Fruit fly (Drosophila melanogaster) whole organism, embryonic: ENCODE data around the gene eIF3h.

Source experiments
- C15 ChIP-seq: fragments of 200-800 bp; sonication (Bioruptor generic); IDR thresholded peaks from 3 replicates; pipeline ENCODE4 v1.3.6; 2022; ENCODE audit warnings: missing biosample characterization, missing genetic modification characterization
- CG10267 ChIP-seq: fragments of 200-800 bp; sonication (Bioruptor generic); optimal IDR thresholded peaks from 2 replicates; lab custom pipeline; 2018; ENCODE audit warnings: missing biosample characterization, mild to moderate bottlenecking, missing genetic modification characterization, moderate library complexity
- CG10979 ChIP-seq: fragments of 200-800 bp; sonication (Bioruptor generic); optimal IDR thresholded peaks from 2 replicates; lab custom pipeline; 2018; ENCODE audit warnings: missing biosample characterization, mild to moderate bottlenecking, missing genetic modification characterization, moderate library complexity
- CG11398 ChIP-seq: fragments of 200-800 bp; sonication (Bioruptor generic); optimal IDR thresholded peaks from 2 replicates; lab custom pipeline; 2016; ENCODE audit warnings: missing biosample characterization, missing genetic modification characterization
- CG12219 ChIP-seq: fragments of 200-800 bp; sonication (Bioruptor generic); optimal IDR thresholded peaks from 3 replicates; lab custom pipeline; 2018; ENCODE audit warnings: missing biosample characterization, mild to moderate bottlenecking, missing genetic modification characterization
- CG13287 ChIP-seq: fragments of 200-800 bp; sonication (Bioruptor generic); IDR thresholded peaks from 2 replicates; pipeline ENCODE4 v1.3.6; 2022; ENCODE audit warnings: missing biosample characterization, missing genetic modification characterization; ENCODE audit not compliant: partially characterized antibody
- CG13775 ChIP-seq: fragments of 200-800 bp; sonication (Bioruptor generic); optimal IDR thresholded peaks from 3 replicates; lab custom pipeline; 2017; ENCODE audit warnings: missing biosample characterization, mild to moderate bottlenecking, missing genetic modification characterization
- CG1603 ChIP-seq: fragments of 200-800 bp; sonication (Bioruptor generic); optimal IDR thresholded peaks from 2 replicates; lab custom pipeline; 2019; ENCODE audit warnings: missing biosample characterization, mild to moderate bottlenecking, missing genetic modification characterization, moderate library complexity
- CG1647 ChIP-seq: fragments of 200-800 bp; sonication (Bioruptor generic); optimal IDR thresholded peaks from 3 replicates; lab custom pipeline; 2016; ENCODE audit warnings: missing biosample characterization, missing genetic modification characterization
- CG17912 ChIP-seq: fragments of 200-800 bp; sonication (Bioruptor generic); optimal IDR thresholded peaks from 2 replicates; lab custom pipeline; 2018; ENCODE audit warnings: missing biosample characterization, mild to moderate bottlenecking, missing genetic modification characterization
- CG18476 ChIP-seq: fragments of 200-800 bp; sonication (Bioruptor generic); optimal IDR thresholded peaks from 2 replicates; lab custom pipeline; 2016; ENCODE audit warnings: missing biosample characterization, mild to moderate bottlenecking, missing genetic modification characterization
- CG2712 ChIP-seq: fragments of 200-800 bp; optimal IDR thresholded peaks from 3 replicates; lab custom pipeline; 2019; ENCODE audit warnings: missing biosample characterization, mild to moderate bottlenecking, missing genetic modification characterization, moderate library complexity
- CG30403 ChIP-seq: fragments of 200-800 bp; sonication (Bioruptor generic); optimal IDR thresholded peaks from 3 replicates; lab custom pipeline; 2016; ENCODE audit warnings: missing biosample characterization, missing genetic modification characterization
- CG30431 ChIP-seq: fragments of 200-800 bp; sonication (Bioruptor generic); optimal IDR thresholded peaks from 2 replicates; lab custom pipeline; 2017; ENCODE audit warnings: missing biosample characterization, missing genetic modification characterization
- CG3163 ChIP-seq: fragments of 200-800 bp; sonication (Bioruptor generic); optimal IDR thresholded peaks from 3 replicates; lab custom pipeline; 2016; ENCODE audit warnings: missing biosample characterization, missing genetic modification characterization
- CG4424 ChIP-seq: fragments of 200-800 bp; sonication (Bioruptor generic); optimal IDR thresholded peaks from 3 replicates; lab custom pipeline; 2016; ENCODE audit warnings: missing biosample characterization, missing genetic modification characterization
- CG6683 ChIP-seq: fragments of 200-800 bp; sonication (Bioruptor generic); optimal IDR thresholded peaks from 2 replicates; lab custom pipeline; 2017; ENCODE audit warnings: missing biosample characterization, mild to moderate bottlenecking, missing genetic modification characterization, missing genetic modification reagents
- CG6791 ChIP-seq: fragments of 200-800 bp; sonication (Bioruptor generic); IDR thresholded peaks from 3 replicates; pipeline ENCODE4 v1.3.6; 2022; ENCODE audit warnings: missing biosample characterization, missing genetic modification characterization; ENCODE audit not compliant: partially characterized antibody
- CG7928 ChIP-seq: fragments of 200-800 bp; sonication (Bioruptor generic); optimal IDR thresholded peaks from 2 replicates; lab custom pipeline; 2017; ENCODE audit warnings: missing biosample characterization, mild to moderate bottlenecking, missing genetic modification characterization
- CG8290 ChIP-seq, 3 experiments: fragments of 200-800 bp; sonication (Bioruptor generic); optimal IDR thresholded peaks; 2 replicates each; lab custom pipeline; 2016 to 2019; ENCODE audit warnings: missing biosample characterization in 3 of 3, missing genetic modification characterization in 3 of 3, mild to moderate bottlenecking in 2 of 3, moderate library complexity in 1 of 3
- CG8478 ChIP-seq: fragments of >200 bp; optimal IDR thresholded peaks from 2 replicates; lab custom pipeline; 2018
- Camta ChIP-seq: fragments of 200-800 bp; sonication (Bioruptor generic); optimal IDR thresholded peaks from 2 replicates; lab custom pipeline; 2016; ENCODE audit warnings: missing biosample characterization, missing genetic modification characterization
- D19B ChIP-seq: fragments of 200-800 bp; sonication (Bioruptor generic); optimal IDR thresholded peaks from 2 replicates; lab custom pipeline; 2017; ENCODE audit warnings: missing biosample characterization, mild to moderate bottlenecking, missing genetic modification characterization
- HHEX ChIP-seq: fragments of 200-800 bp; sonication (Bioruptor generic); optimal IDR thresholded peaks from 3 replicates; lab custom pipeline; 2017; ENCODE audit warnings: missing biosample characterization, mild to moderate bottlenecking, missing genetic modification characterization, missing genetic modification reagents
- Hr51 ChIP-seq, 2 experiments: fragments of 200-800 bp; sonication (Bioruptor generic); optimal IDR thresholded peaks; 2 replicates in 1 of 2; 3 replicates in 1 of 2; lab custom pipeline; 2016 to 2018; ENCODE audit warnings: missing biosample characterization in 2 of 2, missing genetic modification characterization in 2 of 2, mild to moderate bottlenecking in 1 of 2, moderate library complexity in 1 of 2
- Med ChIP-seq: fragments of 200-800 bp; sonication (Bioruptor generic); peaks from one replicate; lab custom pipeline; 2016; ENCODE audit warnings: missing biosample characterization, missing genetic modification characterization, mild to moderate bottlenecking, inconsistent platforms, moderate library complexity
- Sin3A ChIP-seq: fragments of >200 bp; optimal IDR thresholded peaks from 2 replicates; lab custom pipeline; 2018
- Six4 ChIP-seq: fragments of 200-800 bp; sonication (Bioruptor generic); optimal IDR thresholded peaks from 2 replicates; lab custom pipeline; 2016; ENCODE audit warnings: missing biosample characterization, missing genetic modification characterization
- Sry-δ ChIP-seq: fragments of 200-800 bp; sonication (Bioruptor generic); optimal IDR thresholded peaks from 2 replicates; lab custom pipeline; 2016; ENCODE audit warnings: missing biosample characterization, missing genetic modification characterization
- Stat92E ChIP-seq, 3 experiments: fragments of >200 bp in 2 of 3; fragments of 200-800 bp in 1 of 3; sonication (Bioruptor generic) in 1 of 3; optimal IDR thresholded peaks; 2 replicates each; lab custom pipeline; 2017 to 2019; ENCODE audit warnings: missing biosample characterization in 3 of 3, missing genetic modification characterization in 3 of 3, mild to moderate bottlenecking in 1 of 3, moderate library complexity in 1 of 3
- ap ChIP-seq: fragments of 200-800 bp; sonication (Bioruptor generic); IDR thresholded peaks from 2 replicates; pipeline ENCODE4 v1.3.6; 2022; ENCODE audit warnings: missing biosample characterization, missing genetic modification characterization
- bcd ChIP-seq: fragments of 200-800 bp; sonication (Bioruptor generic); optimal IDR thresholded peaks from 2 replicates; lab custom pipeline; 2017; ENCODE audit warnings: missing biosample characterization, mild to moderate bottlenecking, missing genetic modification characterization
- chm ChIP-seq: fragments of 200-800 bp; sonication (Bioruptor generic); IDR thresholded peaks from 2 replicates; pipeline ENCODE4 v1.3.6; 2022; ENCODE audit warnings: missing biosample characterization, missing genetic modification characterization
- ci ChIP-seq: fragments of 200-800 bp; sonication (Bioruptor generic); IDR thresholded peaks from 3 replicates; pipeline ENCODE4 v1.3.6; 2022; ENCODE audit warnings: missing biosample characterization, missing genetic modification characterization
- crp ChIP-seq, 2 experiments: fragments of 200-800 bp; sonication (Bioruptor generic); optimal IDR thresholded peaks; 2 replicates in 1 of 2; 3 replicates in 1 of 2; lab custom pipeline; 2017; ENCODE audit warnings: missing biosample characterization in 2 of 2, missing genetic modification characterization in 2 of 2, mild to moderate bottlenecking in 1 of 2, moderate library complexity in 1 of 2
- disco-r ChIP-seq: fragments of 200-800 bp; sonication (Bioruptor generic); optimal IDR thresholded peaks from 2 replicates; lab custom pipeline; 2016; ENCODE audit warnings: missing biosample characterization, missing genetic modification characterization
- en ChIP-seq: fragments of 200-800 bp; sonication (Bioruptor generic); optimal IDR thresholded peaks from 2 replicates; lab custom pipeline; 2016; ENCODE audit warnings: missing biosample characterization, missing genetic modification characterization
- eve ChIP-seq, 2 experiments: fragments of >200 bp; optimal IDR thresholded peaks; 2 replicates each; lab custom pipeline; 2017; ENCODE audit warnings: missing biosample characterization in 2 of 2, missing genetic modification characterization in 2 of 2
- insv ChIP-seq, 2 experiments: fragments of 200-800 bp; sonication (Bioruptor generic); optimal IDR thresholded peaks; 3 replicates each; lab custom pipeline; 2016 to 2018; ENCODE audit warnings: missing biosample characterization in 2 of 2, missing genetic modification characterization in 2 of 2
- ken ChIP-seq: fragments of 200-800 bp; sonication (Bioruptor generic); IDR thresholded peaks from 3 replicates; pipeline ENCODE4 v1.3.6; 2022; ENCODE audit warnings: missing biosample characterization, missing genetic modification characterization
- luna ChIP-seq: fragments of 200-800 bp; sonication (Bioruptor generic); optimal IDR thresholded peaks from 2 replicates; lab custom pipeline; 2016; ENCODE audit warnings: missing biosample characterization, missing genetic modification characterization
- nom ChIP-seq: fragments of 200-800 bp; sonication (Bioruptor generic); optimal IDR thresholded peaks from 2 replicates; lab custom pipeline; 2017; ENCODE audit warnings: missing biosample characterization, missing genetic modification characterization, mild to moderate bottlenecking, moderate library complexity, missing genetic modification reagents
- odd ChIP-seq: fragments of 200-800 bp; sonication (Bioruptor generic); optimal IDR thresholded peaks from 2 replicates; lab custom pipeline; 2017; ENCODE audit warnings: missing biosample characterization, mild to moderate bottlenecking, missing genetic modification characterization
- pho ChIP-seq: fragments of 200-800 bp; sonication (Bioruptor generic); optimal IDR thresholded peaks from 2 replicates; lab custom pipeline; 2016; ENCODE audit warnings: missing biosample characterization, missing genetic modification characterization
- rib ChIP-seq: fragments of 200-800 bp; sonication (Bioruptor generic); IDR thresholded peaks from 2 replicates; pipeline ENCODE4 v1.3.6; 2022; ENCODE audit warnings: missing biosample characterization, missing genetic modification characterization
- ro ChIP-seq: fragments of 200-800 bp; sonication (Bioruptor generic); IDR thresholded peaks from 2 replicates; pipeline ENCODE4 v1.3.6; 2022; ENCODE audit warnings: missing biosample characterization, missing genetic modification characterization
- salm ChIP-seq: fragments of 200-800 bp; sonication (Bioruptor generic); optimal IDR thresholded peaks from 2 replicates; lab custom pipeline; 2018; ENCODE audit warnings: missing biosample characterization, mild to moderate bottlenecking, missing genetic modification characterization
- slou ChIP-seq: fragments of 200-800 bp; sonication (Bioruptor generic); optimal IDR thresholded peaks from 3 replicates; lab custom pipeline; 2016; ENCODE audit warnings: missing biosample characterization, missing genetic modification characterization
- tll ChIP-seq, 2 experiments: fragments of 200-800 bp in 1 of 2; fragments of >200 bp in 1 of 2; sonication (Bioruptor generic) in 1 of 2; optimal IDR thresholded peaks; 2 replicates each; lab custom pipeline; 2017 to 2019; ENCODE audit warnings: missing biosample characterization in 2 of 2, missing genetic modification characterization in 2 of 2, mild to moderate bottlenecking in 1 of 2, moderate library complexity in 1 of 2
- toy ChIP-seq: fragments of 200-800 bp; sonication (Bioruptor generic); IDR thresholded peaks from 2 replicates; pipeline ENCODE4 v1.3.6; 2022; ENCODE audit warnings: missing biosample characterization, missing genetic modification characterization
- vfl ChIP-seq: fragments of 200-800 bp; sonication (Bioruptor generic); optimal IDR thresholded peaks from 2 replicates; lab custom pipeline; 2016; ENCODE audit warnings: missing biosample characterization, missing genetic modification characterization

eIF3h gene

dm6 chr2L:5054953-5055352 is 2.1 kb upstream of the eIF3h start, which contains the start of the genes CG14036 and His3.3A (continued):
- TF ChIP-seq rib (GFP tag; lab: Robert Waterston, UW) (no peak), bcd (GFP tag; lab: Kevin White, UChicago) (no peak), vfl (GFP tag; lab: Kevin White, UChicago) (no peak), CG10267 (tag; lab: Kevin White, UChicago) (peak; percentile 67), Sry-δ (peak; percentile 65), CG8478 (no peak), HHEX (GFP tag; lab: Kevin White, UChicago) (peak; percentile 24), CG6683 (GFP tag; lab: Kevin White, UChicago) (no peak), CG13775 (no peak), CG8290 (GFP tag; optimal IDR thresholded peaks at IDR 0.05; lab: Kevin White, UChicago) (no peak), CG8290 (tag; optimal IDR thresholded peaks at IDR 0.05; lab: Kevin White, UChicago) (peak in 1 of 2 experiments; percentile 75), slou (GFP tag; lab: Kevin White, UChicago) (no peak), Sin3A (lab: Kevin White, UChicago) (peak; percentile 46), CG30431 (GFP tag; lab: Kevin White, UChicago) (no peak), ro (GFP tag; lab: Robert Waterston, UW) (no peak), tll (GFP tag; optimal IDR thresholded peaks at IDR 0.05; lab: Kevin White, UChicago) (no peak), crp (GFP tag; optimal IDR thresholded peaks at IDR 0.05; lab: Kevin White, UChicago) (peak in 1 of 2 experiments; percentile 77), CG17912 (GFP tag; lab: Kevin White, UChicago) (no peak), Stat92E (GFP tag; optimal IDR thresholded peaks at IDR 0.05; lab: Kevin White, UChicago) (no peak), odd (no peak), CG1647 (no peak), eve (GFP tag; optimal IDR thresholded peaks at IDR 0.05; lab: Kevin White, UChicago) (no peak), CG10979 (tag; lab: Kevin White, UChicago) (no peak), ken (GFP tag; lab: Robert Waterston, UW) (no peak), Six4 (no peak), ap (GFP tag; lab: Robert Waterston, UW) (no peak), CG30403 (GFP tag; lab: Kevin White, UChicago) (no peak), chm (GFP tag; lab: Robert Waterston, UW) (peak; percentile 27; the same call in 1 of the 2 replicates), Hr51 (GFP tag; optimal IDR thresholded peaks at IDR 0.05; lab: Kevin White, UChicago) (peak in 1 of 2 experiments; percentile 22), Med (peak; percentile 87), CG13287 (GFP tag; lab: Robert Waterston, UW) (peak; percentile 81), CG12219 (GFP tag; lab: Kevin White, UChicago) (no peak), CG11398 (no peak), CG18476 (GFP tag; lab: Kevin White, UChicago) (no peak), salm (tag; lab: Kevin White, UChicago) (no peak), insv (GFP tag; optimal IDR thresholded peaks at IDR 0.05; lab: Kevin White, UChicago) (peak in 1 of 2 experiments; percentile 14), toy (no peak), luna (no peak), nom (GFP tag; lab: Kevin White, UChicago) (peak; percentile 29), CG7928 (GFP tag; lab: Kevin White, UChicago) (peak; percentile 1), C15 (GFP tag; lab: Robert Waterston, UW) (no peak), ci (GFP tag; lab: Robert Waterston, UW) (peak; percentile 58; the same call in 1 of the 3 replicates), CG2712 (tag; lab: Kevin White, UChicago) (peak; percentile 46), CG4424 (GFP tag; lab: Kevin White, UChicago) (no peak), CG6791 (peak; percentile 70; the same call in 2 of the 3 replicates), en (GFP tag; lab: Kevin White, UChicago) (no peak), Camta (GFP tag; lab: Kevin White, UChicago) (no peak), pho (GFP tag; lab: Kevin White, UChicago) (peak; percentile 21), CG1603 (tag; lab: Kevin White, UChicago) (peak; percentile 100), D19B (no peak), CG3163 (GFP tag; lab: Kevin White, UChicago) (no peak), disco-r (GFP tag; lab: Kevin White, UChicago) (no peak)
